Fruit fly (Drosophila melanogaster): ENCODE results near the gene CG17129.

Gene CG17129

dm6 chr3L:722386-722785, 42.3 kb upstream of the CG17129 start:
- TF ChIP-seq h (GFP tag; optimal IDR thresholded peaks at IDR 0.05) (peak; percentile 16), pan (optimal IDR thresholded peaks at IDR 0.05) (no peak), brk (GFP tag; optimal IDR thresholded peaks at IDR 0.05) (no peak), OdsH (GFP tag; optimal IDR thresholded peaks at IDR 0.05) (no peak), foxo (GFP tag; optimal IDR thresholded peaks at IDR 0.05) (peak in 1 of 2 experiments; percentile 11), Sp1 (GFP tag; optimal IDR thresholded peaks at IDR 0.05) (no peak), CrebA (GFP tag; optimal IDR thresholded peaks at IDR 0.05; ENCODE audit: borderline replicate concordance) (no peak), CG32264 (GFP tag; optimal IDR thresholded peaks at IDR 0.05) (no peak), Jra (GFP tag; optimal IDR thresholded peaks at IDR 0.05) (no peak)

- TF ChIP-seq Dfd (GFP tag; optimal IDR thresholded peaks at IDR 0.05) (no peak), HLH106 (tag; optimal IDR thresholded peaks at IDR 0.05) (no peak), br (GFP tag; optimal IDR thresholded peaks at IDR 0.05) (no peak), jim (GFP tag; optimal IDR thresholded peaks at IDR 0.05) (no peak), usp (GFP tag; optimal IDR thresholded peaks at IDR 0.05) (no peak), Dif (GFP tag; optimal IDR thresholded peaks at IDR 0.05; ENCODE audit: partially characterized antibody) (no peak), h (GFP tag; optimal IDR thresholded peaks at IDR 0.05) (no peak), rgr (GFP tag; optimal IDR thresholded peaks at IDR 0.05) (no peak), OdsH (GFP tag; optimal IDR thresholded peaks at IDR 0.05) (no peak), CG9705 (GFP tag; optimal IDR thresholded peaks at IDR 0.05) (no peak), Sp1 (GFP tag; optimal IDR thresholded peaks at IDR 0.05) (no peak), brk (GFP tag; optimal IDR thresholded peaks at IDR 0.05) (no peak), dl (GFP tag; optimal IDR thresholded peaks at IDR 0.05; ENCODE audit: insufficient read depth in 1 of 2, partially characterized antibody in 2 of 2) (no peak), dmrt93B (GFP tag; optimal IDR thresholded peaks at IDR 0.05) (no peak), N (GFP tag; optimal IDR thresholded peaks at IDR 0.05) (no peak), fru (GFP tag; optimal IDR thresholded peaks at IDR 0.05) (no peak), pan (optimal IDR thresholded peaks at IDR 0.05) (no peak), CrebA (GFP tag; optimal IDR thresholded peaks at IDR 0.05; ENCODE audit: borderline replicate concordance) (no peak), Mio (GFP tag; optimal IDR thresholded peaks at IDR 0.05) (no peak), GATAd (GFP tag; optimal IDR thresholded peaks at IDR 0.05) (no peak)
These were observed 41.7 kb upstream of the CG17129 start for dm6 chr3L:721863-722262.

DNA sequence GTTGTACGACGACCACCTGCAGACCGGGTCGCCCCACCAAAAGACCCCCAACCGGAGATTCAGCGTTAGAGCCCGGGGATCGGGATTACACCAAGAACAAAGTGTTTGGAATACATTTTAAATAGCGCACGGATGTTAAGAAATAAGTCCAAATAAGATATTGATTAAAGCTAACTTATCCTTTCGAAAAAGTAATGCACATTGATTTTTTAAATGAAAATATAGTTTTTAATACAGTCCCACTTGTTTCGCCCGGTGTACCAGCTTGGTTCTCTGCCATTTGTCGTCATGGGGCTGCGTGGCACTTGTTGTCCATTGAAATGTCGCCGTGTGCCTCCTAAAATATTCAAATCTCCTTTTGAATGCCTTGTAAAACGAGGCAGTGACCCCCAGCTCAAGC, 40.9 kb upstream of the CG17129 start:
- TF ChIP-seq fru (GFP tag; optimal IDR thresholded peaks at IDR 0.05): peak; percentile 21
- no peak for TF ChIP-seq sage (GFP tag; optimal IDR thresholded peaks at IDR 0.05)
- TF ChIP-seq N (GFP tag; optimal IDR thresholded peaks at IDR 0.05): no peak
- peak; percentile 27 for TF ChIP-seq h (GFP tag; optimal IDR thresholded peaks at IDR 0.05)

DNA sequence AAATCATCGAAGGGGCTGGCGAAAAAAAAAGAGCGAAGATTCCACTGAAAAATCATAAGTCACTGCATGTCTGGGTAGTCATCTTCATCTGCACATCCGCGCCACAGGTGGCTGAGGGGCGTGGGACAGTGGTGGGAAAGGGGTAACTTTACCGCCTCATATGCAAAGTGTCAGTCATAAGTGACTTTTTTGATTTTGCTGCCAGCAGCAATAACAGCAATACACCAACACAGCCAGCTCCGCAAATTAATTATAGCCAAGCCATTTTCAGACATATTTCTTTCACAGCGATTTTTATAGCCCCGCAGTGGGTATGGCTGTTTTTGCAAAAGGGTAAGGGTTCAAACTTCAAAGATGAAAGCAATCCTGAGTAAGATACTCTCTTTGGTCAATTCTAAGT, 38.3 kb upstream of the CG17129 start:
- no peak for TF ChIP-seq pan (optimal IDR thresholded peaks at IDR 0.05)
- TF ChIP-seq sv (GFP tag; optimal IDR thresholded peaks at IDR 0.05): no peak
- TF ChIP-seq Myc (optimal IDR thresholded peaks at IDR 0.05): no peak

- TF ChIP-seq Sp1 (GFP tag; optimal IDR thresholded peaks at IDR 0.05) (no peak), OdsH (GFP tag; optimal IDR thresholded peaks at IDR 0.05) (no peak), Vsx2 (GFP tag; optimal IDR thresholded peaks at IDR 0.05; ENCODE audit: partially characterized antibody) (no peak), woc (GFP tag; optimal IDR thresholded peaks at IDR 0.05) (peak; percentile 7), CG32264 (GFP tag; optimal IDR thresholded peaks at IDR 0.05) (no peak), dmrt93B (GFP tag; optimal IDR thresholded peaks at IDR 0.05) (no peak), dl (GFP tag; optimal IDR thresholded peaks at IDR 0.05; ENCODE audit: insufficient read depth in 1 of 2, partially characterized antibody in 2 of 2) (no peak), fru (GFP tag; optimal IDR thresholded peaks at IDR 0.05) (peak; percentile 17), br (GFP tag; optimal IDR thresholded peaks at IDR 0.05) (peak; percentile 18), Jra (GFP tag; optimal IDR thresholded peaks at IDR 0.05) (no peak), HLH106 (tag; optimal IDR thresholded peaks at IDR 0.05) (no peak), usp (GFP tag; optimal IDR thresholded peaks at IDR 0.05) (no peak), Dfd (GFP tag; optimal IDR thresholded peaks at IDR 0.05) (no peak), ey (GFP tag; optimal IDR thresholded peaks at IDR 0.05) (no peak), CrebA (GFP tag; optimal IDR thresholded peaks at IDR 0.05; ENCODE audit: borderline replicate concordance) (no peak), foxo (GFP tag; optimal IDR thresholded peaks at IDR 0.05) (peak in 1 of 2 experiments; percentile 32), h (GFP tag; optimal IDR thresholded peaks at IDR 0.05) (no peak), Hr78 (GFP tag; optimal IDR thresholded peaks at IDR 0.05) (no peak)
These were observed 36.0 kb upstream of the CG17129 start for dm6 chr3L:716078-716477.
